Fruit fly (Drosophila melanogaster): ENCODE measurements around the gene CG46311.

DNA sequence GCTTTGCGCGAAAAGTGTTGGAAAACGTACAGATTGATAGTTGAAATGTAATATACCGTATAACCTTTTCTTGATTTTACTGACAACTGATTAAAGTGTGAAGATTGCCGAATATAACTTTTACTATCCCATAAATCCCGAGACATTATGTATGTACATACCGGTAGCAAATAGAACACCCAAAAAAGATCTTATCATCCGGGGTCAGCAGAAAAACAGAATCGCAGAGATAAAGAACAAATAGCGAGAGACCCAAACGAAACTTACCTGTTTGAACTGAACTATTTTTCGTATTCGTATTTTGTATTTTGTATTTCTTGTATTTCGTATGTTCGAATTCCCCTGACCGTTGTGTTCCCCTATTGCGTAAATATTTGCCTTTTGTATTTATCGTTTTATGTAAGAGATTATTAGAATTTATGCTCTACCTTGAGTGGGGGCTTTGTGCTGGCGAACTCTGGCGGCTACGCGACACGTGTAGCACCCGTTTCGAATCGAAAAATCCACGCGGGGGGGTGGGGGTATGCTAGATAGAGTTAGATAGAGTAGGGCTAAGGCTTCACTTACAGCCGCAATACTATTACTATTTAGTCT lies 69.8 kb downstream of the CG46311 start:
- TF ChIP-seq CTCF (optimal IDR thresholded peaks at IDR 0.05) (no peak), CG8478 (optimal IDR thresholded peaks at IDR 0.05) (no peak)

Measured in S2 (cell line).